Fruit fly (Drosophila melanogaster): ENCODE results near the gene fit.

The fit gene

dm6 chr3R:21921363-21922208 is 37.3 kb upstream of the fit start:
- TF ChIP-seq rgr (GFP tag; optimal IDR thresholded peaks at IDR 0.05) (peak; percentile 61), OdsH (GFP tag; optimal IDR thresholded peaks at IDR 0.05) (peak; percentile 65), dl (GFP tag; optimal IDR thresholded peaks at IDR 0.05; ENCODE audit: insufficient read depth in 1 of 2, partially characterized antibody in 2 of 2) (no peak), Sp1 (GFP tag; optimal IDR thresholded peaks at IDR 0.05) (peak; percentile 75), pan (optimal IDR thresholded peaks at IDR 0.05) (peak; percentile 71), Vsx2 (GFP tag; optimal IDR thresholded peaks at IDR 0.05; ENCODE audit: partially characterized antibody) (no peak), Rel (GFP tag; optimal IDR thresholded peaks at IDR 0.05) (no peak), Rel (tag; optimal IDR thresholded peaks at IDR 0.05) (peak; percentile 96), jim (GFP tag; optimal IDR thresholded peaks at IDR 0.05) (peak; percentile 79), Mio (GFP tag; optimal IDR thresholded peaks at IDR 0.05) (no peak), HLH106 (tag; optimal IDR thresholded peaks at IDR 0.05) (peak; percentile 69), GATAd (GFP tag; optimal IDR thresholded peaks at IDR 0.05) (no peak), dmrt93B (GFP tag; optimal IDR thresholded peaks at IDR 0.05) (peak; percentile 62), fru (GFP tag; optimal IDR thresholded peaks at IDR 0.05) (peak; percentile 82), CG9705 (GFP tag; optimal IDR thresholded peaks at IDR 0.05) (peak; percentile 46), Myc (optimal IDR thresholded peaks at IDR 0.05) (no peak), woc (GFP tag; optimal IDR thresholded peaks at IDR 0.05) (peak; percentile 90), psq (GFP tag; optimal IDR thresholded peaks at IDR 0.05) (peak; percentile 71), brk (GFP tag; optimal IDR thresholded peaks at IDR 0.05) (no peak), Dif (GFP tag; optimal IDR thresholded peaks at IDR 0.05; ENCODE audit: partially characterized antibody) (peak; percentile 19), dsf (GFP tag; optimal IDR thresholded peaks at IDR 0.05; ENCODE audit: borderline replicate concordance) (no peak), Hr78 (GFP tag; optimal IDR thresholded peaks at IDR 0.05) (no peak), sage (GFP tag; optimal IDR thresholded peaks at IDR 0.05) (no peak), tai (GFP tag; optimal IDR thresholded peaks at IDR 0.05) (no peak), Hnf4 (GFP tag; optimal IDR thresholded peaks at IDR 0.05) (peak; percentile 32), lola (GFP tag; optimal IDR thresholded peaks at IDR 0.05) (no peak), usp (GFP tag; optimal IDR thresholded peaks at IDR 0.05) (no peak), CG32264 (GFP tag; optimal IDR thresholded peaks at IDR 0.05) (no peak), sv (GFP tag; optimal IDR thresholded peaks at IDR 0.05) (no peak), br (GFP tag; optimal IDR thresholded peaks at IDR 0.05) (peak; percentile 77), Abd-B (GFP tag; optimal IDR thresholded peaks at IDR 0.05) (no peak), N (GFP tag; optimal IDR thresholded peaks at IDR 0.05) (no peak), Jra (GFP tag; optimal IDR thresholded peaks at IDR 0.05) (peak; percentile 46), ey (GFP tag; optimal IDR thresholded peaks at IDR 0.05) (peak; percentile 77), Dfd (GFP tag; optimal IDR thresholded peaks at IDR 0.05) (peak; percentile 42), h (GFP tag; optimal IDR thresholded peaks at IDR 0.05) (peak; percentile 72), Hr83 (GFP tag; optimal IDR thresholded peaks at IDR 0.05; ENCODE audit: poor library complexity, severe bottlenecking) (peak; percentile 12), CrebA (GFP tag; optimal IDR thresholded peaks at IDR 0.05; ENCODE audit: borderline replicate concordance) (no peak), foxo (GFP tag; optimal IDR thresholded peaks at IDR 0.05) (peak in 1 of 2 experiments; percentile 68)

dm6 chr3R:21920495-21920894 is 36.2 kb upstream of the fit start:
- no peak for TF ChIP-seq dsf (GFP tag; optimal IDR thresholded peaks at IDR 0.05; ENCODE audit: borderline replicate concordance)
- TF ChIP-seq brk (GFP tag; optimal IDR thresholded peaks at IDR 0.05): no peak
- no peak for TF ChIP-seq jim (GFP tag; optimal IDR thresholded peaks at IDR 0.05)
- TF ChIP-seq ey (GFP tag; optimal IDR thresholded peaks at IDR 0.05): no peak
- TF ChIP-seq dl (GFP tag; optimal IDR thresholded peaks at IDR 0.05; ENCODE audit: insufficient read depth in 1 of 2, partially characterized antibody in 2 of 2): no peak
- no peak for TF ChIP-seq woc (GFP tag; optimal IDR thresholded peaks at IDR 0.05)
- no peak for TF ChIP-seq sage (GFP tag; optimal IDR thresholded peaks at IDR 0.05)
- no peak for TF ChIP-seq h (GFP tag; optimal IDR thresholded peaks at IDR 0.05)
- no peak for TF ChIP-seq Vsx2 (GFP tag; optimal IDR thresholded peaks at IDR 0.05; ENCODE audit: partially characterized antibody)
- TF ChIP-seq Sp1 (GFP tag; optimal IDR thresholded peaks at IDR 0.05): no peak
- no peak for TF ChIP-seq Jra (GFP tag; optimal IDR thresholded peaks at IDR 0.05)
- no peak for TF ChIP-seq fru (GFP tag; optimal IDR thresholded peaks at IDR 0.05)
- TF ChIP-seq usp (GFP tag; optimal IDR thresholded peaks at IDR 0.05): no peak
- TF ChIP-seq lola (GFP tag; optimal IDR thresholded peaks at IDR 0.05): no peak
- no peak for TF ChIP-seq br (GFP tag; optimal IDR thresholded peaks at IDR 0.05)
- TF ChIP-seq Rel (GFP tag; optimal IDR thresholded peaks at IDR 0.05): no peak
- TF ChIP-seq Rel (tag; optimal IDR thresholded peaks at IDR 0.05): no peak
- TF ChIP-seq pan (optimal IDR thresholded peaks at IDR 0.05): no peak
- no peak for TF ChIP-seq Hr78 (GFP tag; optimal IDR thresholded peaks at IDR 0.05)

All from whole organism, wandering third instar larva.